Worm (Caenorhabditis elegans) whole organism, young adult: ENCODE measurements around the gene C07D8.5.

Experiments used
- B0336.3 ChIP-seq: fragments of 200-800 bp; sonication (Bioruptor generic); IDR thresholded peaks from 2 replicates; pipeline ENCODE4 v1.3.6; 2022; ENCODE audit warnings: missing genetic modification characterization, missing compliant biosample characterization
- D2030.7 ChIP-seq: fragments of 200-800 bp; sonication (Bioruptor generic); IDR thresholded peaks from 2 replicates; pipeline ENCODE4 v1.3.6; 2022; ENCODE audit warnings: missing genetic modification reagents, missing genetic modification characterization, missing compliant biosample characterization
- F22D6.2 ChIP-seq: sonication (generic microtip); optimal IDR thresholded peaks from 2 replicates; lab custom pipeline; 2016; ENCODE audit warnings: mild to moderate bottlenecking, missing genetic modification characterization, missing compliant biosample characterization
- F52B5.7 ChIP-seq: sonication (generic microtip); optimal IDR thresholded peaks from 2 replicates; lab custom pipeline; 2016; ENCODE audit warnings: mild to moderate bottlenecking, missing genetic modification characterization, missing compliant biosample characterization
- K12H6.12 ChIP-seq: fragments of 200-800 bp; sonication (Bioruptor generic); optimal IDR thresholded peaks from 2 replicates; lab custom pipeline; 2018; ENCODE audit warnings: mild to moderate bottlenecking, missing genetic modification characterization, missing compliant biosample characterization
- Y56A3A.18 ChIP-seq: fragments of 200-800 bp; sonication (Bioruptor generic); IDR thresholded peaks from 2 replicates; pipeline ENCODE4 v1.3.6; 2022; ENCODE audit warnings: missing genetic modification reagents, missing genetic modification characterization, missing compliant biosample characterization
- Y67H2A.10 ChIP-seq: fragments of 200-800 bp; sonication (Bioruptor generic); conservative IDR thresholded peaks from 2 replicates; pipeline ENCODE4 v1.3.6; 2022; ENCODE audit warnings: missing genetic modification reagents, missing genetic modification characterization, missing compliant biosample characterization
- Y95B8A.8 ChIP-seq: fragments of 200-800 bp; sonication (Bioruptor generic); IDR thresholded peaks from 2 replicates; pipeline ENCODE4 v1.3.6; 2022; ENCODE audit warnings: missing genetic modification reagents, missing genetic modification characterization, missing compliant biosample characterization
- ZK185.1 ChIP-seq: sonication (generic microtip); optimal IDR thresholded peaks from 2 replicates; lab custom pipeline; 2016; ENCODE audit warnings: mild to moderate bottlenecking, missing genetic modification characterization, missing compliant biosample characterization; ENCODE audit not compliant: poor library complexity, severe bottlenecking
- akir-1 ChIP-seq: fragments of 200-800 bp; sonication (Bioruptor generic); optimal IDR thresholded peaks from 2 replicates; lab custom pipeline; 2018; ENCODE audit warnings: mild to moderate bottlenecking, missing genetic modification characterization, moderate library complexity, missing compliant biosample characterization
- aptf-2 ChIP-seq: fragments of 200-800 bp; sonication (Bioruptor generic); conservative IDR thresholded peaks from 2 replicates; pipeline ENCODE4 v1.3.6; 2022; ENCODE audit warnings: missing genetic modification reagents, missing genetic modification characterization, missing compliant biosample characterization
- atf-7 ChIP-seq: sonication (generic microtip); optimal IDR thresholded peaks from 2 replicates; lab custom pipeline; 2017; ENCODE audit warnings: mild to moderate bottlenecking, missing genetic modification characterization, missing compliant biosample characterization
- athp-1 ChIP-seq: sonication (generic microtip); optimal IDR thresholded peaks from 2 replicates; lab custom pipeline; 2017; ENCODE audit warnings: mild to moderate bottlenecking, missing genetic modification characterization, missing compliant biosample characterization
- attf-3 ChIP-seq: fragments of 200-800 bp; sonication (Bioruptor generic); conservative IDR thresholded peaks from 2 replicates; pipeline ENCODE4 v1.3.6; 2022; ENCODE audit warnings: missing genetic modification reagents, missing genetic modification characterization, missing compliant biosample characterization
- attf-5 ChIP-seq: fragments of 200-800 bp; sonication (Bioruptor generic); optimal IDR thresholded peaks from 2 replicates; lab custom pipeline; 2018; ENCODE audit warnings: mild to moderate bottlenecking, missing genetic modification characterization, missing compliant biosample characterization
- attf-6 ChIP-seq: fragments of 200-800 bp; sonication (Bioruptor generic); IDR thresholded peaks from 2 replicates; pipeline ENCODE4 v1.3.6; 2022; ENCODE audit warnings: missing genetic modification reagents, missing genetic modification characterization, missing compliant biosample characterization
- ceh-40 ChIP-seq: fragments of 200-800 bp; sonication (Bioruptor generic); IDR thresholded peaks from 2 replicates; pipeline ENCODE4 v1.3.6; 2022; ENCODE audit warnings: missing genetic modification characterization, missing compliant biosample characterization
- ceh-58 ChIP-seq: fragments of 200-800 bp; sonication (Bioruptor generic); IDR thresholded peaks from 2 replicates; pipeline ENCODE4 v1.3.6; 2022; ENCODE audit warnings: missing genetic modification characterization, missing compliant biosample characterization
- ceh-79 ChIP-seq: sonication (generic microtip); optimal IDR thresholded peaks from 2 replicates; lab custom pipeline; 2017; ENCODE audit warnings: mild to moderate bottlenecking, missing genetic modification characterization, missing compliant biosample characterization
- dpff-1 ChIP-seq: sonication (generic microtip); optimal IDR thresholded peaks from 2 replicates; lab custom pipeline; 2017; ENCODE audit warnings: mild to moderate bottlenecking, missing genetic modification characterization, missing compliant biosample characterization
- hmg-1.2 ChIP-seq: fragments of 200-800 bp; sonication (Bioruptor generic); IDR thresholded peaks from 2 replicates; pipeline ENCODE4 v1.3.6; 2022; ENCODE audit warnings: missing genetic modification reagents, missing genetic modification characterization, missing compliant biosample characterization
- hmg-20 ChIP-seq: fragments of 200-800 bp; sonication (Bioruptor generic); IDR thresholded peaks from 2 replicates; pipeline ENCODE4 v1.3.6; 2022; ENCODE audit warnings: missing genetic modification reagents, missing genetic modification characterization, missing compliant biosample characterization
- hrde-1 ChIP-seq: sonication (generic microtip); optimal IDR thresholded peaks from 2 replicates; lab custom pipeline; 2016; ENCODE audit warnings: missing genetic modification characterization, mild to moderate bottlenecking, missing compliant biosample characterization, moderate library complexity, missing genotype, missing genetic modification reagents, borderline replicate concordance
- let-526 ChIP-seq: fragments of 200-800 bp; sonication (Bioruptor generic); IDR thresholded peaks from 2 replicates; pipeline ENCODE4 v1.3.6; 2022; ENCODE audit warnings: missing genetic modification reagents, missing genetic modification characterization, missing compliant biosample characterization
- lin-35 ChIP-seq, 3 experiments: fragments of 150-350 bp in 2 of 3; sonication (generic microtip) in 1 of 3; optimal IDR thresholded peaks; 2 replicates each; lab custom pipeline; 2014 to 2018; ENCODE audit warnings: missing biosample characterization in 3 of 3, missing genetic modification characterization in 3 of 3, missing genetic modification reagents in 3 of 3
- lir-1 ChIP-seq: fragments of 200-800 bp; sonication (Bioruptor generic); conservative IDR thresholded peaks from 2 replicates; pipeline ENCODE4 v1.3.6; 2022; ENCODE audit warnings: missing genetic modification reagents, missing genetic modification characterization, missing compliant biosample characterization
- madf-3 ChIP-seq: fragments of 200-800 bp; sonication (Bioruptor generic); IDR thresholded peaks from 2 replicates; pipeline ENCODE4 v1.3.6; 2022; ENCODE audit warnings: missing genetic modification reagents, missing genetic modification characterization, missing compliant biosample characterization
- madf-8 ChIP-seq: fragments of 200-800 bp; sonication (Bioruptor generic); conservative IDR thresholded peaks from 2 replicates; pipeline ENCODE4 v1.3.6; 2022; ENCODE audit warnings: missing genetic modification reagents, missing genetic modification characterization, missing compliant biosample characterization
- mcd-1 ChIP-seq: fragments of 200-800 bp; sonication (Bioruptor generic); IDR thresholded peaks from 2 replicates; pipeline ENCODE4 v1.3.6; 2022; ENCODE audit warnings: missing genetic modification reagents, missing genetic modification characterization, missing compliant biosample characterization
- nhr-27 ChIP-seq: fragments of 200-800 bp; sonication (Bioruptor generic); optimal IDR thresholded peaks from 2 replicates; lab custom pipeline; 2018; ENCODE audit warnings: mild to moderate bottlenecking, missing genetic modification characterization, moderate library complexity, missing compliant biosample characterization
- rec-8 ChIP-seq, 2 experiments: sonication (generic microtip); optimal IDR thresholded peaks; 2 replicates each; lab custom pipeline; 2016; ENCODE audit warnings: mild to moderate bottlenecking in 2 of 2, missing genetic modification characterization in 2 of 2, missing genetic modification reagents in 2 of 2, missing genotype in 2 of 2, missing biosample characterization in 1 of 2, missing compliant biosample characterization in 1 of 2, moderate library complexity in 1 of 2
- repo-1 ChIP-seq: sonication (generic microtip); optimal IDR thresholded peaks from 2 replicates; lab custom pipeline; 2017; ENCODE audit warnings: mild to moderate bottlenecking, missing genetic modification characterization, missing compliant biosample characterization
- rpc-1 ChIP-seq, 2 experiments: fragments of 150-350 bp in 1 of 2; sonication (generic microtip) in 1 of 2; optimal IDR thresholded peaks; 2 replicates each; lab custom pipeline; 2014 to 2018; ENCODE audit warnings: missing biosample characterization in 1 of 2, missing genetic modification characterization in 1 of 2, missing genetic modification reagents in 1 of 2, missing genotype in 1 of 2
- sea-2 ChIP-seq: fragments of 200-800 bp; sonication (Bioruptor generic); IDR thresholded peaks from 2 replicates; pipeline ENCODE4 v1.3.6; 2022; ENCODE audit warnings: missing genetic modification characterization, missing compliant biosample characterization
- snpc-1.1 ChIP-seq: sonication (generic microtip); optimal IDR thresholded peaks from 2 replicates; lab custom pipeline; 2017; ENCODE audit warnings: missing genetic modification characterization, mild to moderate bottlenecking, missing compliant biosample characterization, antibody characterized with exemption, moderate library complexity, missing genotype, missing genetic modification reagents; ENCODE audit not compliant: insufficient read depth
- snpc-4 ChIP-seq, 5 experiments: fragments of 150-350 bp in 1 of 5; sonication (generic microtip) in 4 of 5; optimal IDR thresholded peaks; 2 replicates each; lab custom pipeline; 2014 to 2018; ENCODE audit warnings: missing genetic modification characterization in 5 of 5, missing biosample characterization in 3 of 5, antibody characterized with exemption in 2 of 5, mild to moderate bottlenecking in 2 of 5, missing compliant biosample characterization in 2 of 5, missing genotype in 2 of 5, moderate library complexity in 2 of 5, missing genetic modification reagents in 1 of 5
- sptf-2 ChIP-seq: fragments of 200-800 bp; sonication (Bioruptor generic); optimal IDR thresholded peaks from 2 replicates; lab custom pipeline; 2018; ENCODE audit warnings: mild to moderate bottlenecking, missing genetic modification characterization, missing compliant biosample characterization
- tbx-9 ChIP-seq: sonication (generic microtip); optimal IDR thresholded peaks from 2 replicates; lab custom pipeline; 2016; ENCODE audit warnings: borderline replicate concordance, missing genetic modification characterization, inconsistent platforms, missing compliant biosample characterization
- tlf-1 ChIP-seq: fragments of 200-800 bp; sonication (Bioruptor generic); optimal IDR thresholded peaks from 2 replicates; lab custom pipeline; 2018; ENCODE audit warnings: mild to moderate bottlenecking, missing genetic modification characterization, missing compliant biosample characterization
- unc-130 ChIP-seq: sonication (generic microtip); optimal IDR thresholded peaks from 2 replicates; lab custom pipeline; 2016; ENCODE audit warnings: missing genetic modification reagents, missing genetic modification characterization, missing compliant biosample characterization
- zfh-2 ChIP-seq: fragments of 200-800 bp; sonication (Bioruptor generic); conservative IDR thresholded peaks from 2 replicates; pipeline ENCODE4 v1.3.6; 2022; ENCODE audit warnings: missing genetic modification reagents, missing genetic modification characterization, missing compliant biosample characterization
- ztf-28 ChIP-seq: fragments of 200-800 bp; sonication (Bioruptor generic); IDR thresholded peaks from 2 replicates; pipeline ENCODE4 v1.3.6; 2022; ENCODE audit warnings: missing genetic modification reagents, missing genetic modification characterization, missing compliant biosample characterization
- ztf-6 ChIP-seq: fragments of 200-800 bp; sonication (Bioruptor generic); IDR thresholded peaks from 2 replicates; pipeline ENCODE4 v1.3.6; 2022; ENCODE audit warnings: missing genetic modification reagents, missing genetic modification characterization, missing compliant biosample characterization

The C07D8.5 gene

DNA sequence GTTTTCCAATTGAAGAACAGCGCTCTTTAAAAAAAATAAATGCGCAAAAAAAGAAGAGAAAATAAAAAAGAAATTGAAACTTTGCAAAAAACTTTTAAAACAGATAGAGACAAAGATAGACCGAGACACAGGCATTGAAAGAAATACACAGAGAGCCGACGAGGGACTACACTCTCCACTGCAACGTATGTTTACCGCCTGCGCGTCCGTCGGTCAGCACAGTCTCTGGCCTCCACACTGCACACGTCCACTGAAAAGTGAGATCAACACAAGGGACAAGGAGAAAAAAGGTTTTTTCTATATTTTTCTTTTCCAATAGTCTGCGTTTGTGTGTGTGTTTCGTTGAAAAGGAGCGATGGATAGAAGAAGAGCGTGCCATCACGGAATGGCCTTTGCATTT lies 37.4 kb upstream of the C07D8.5 start (continued):
- peak; percentile 37 for TF ChIP-seq ZK185.1 (tag; lab: Kevin White, UChicago)
- no peak for TF ChIP-seq atf-7 (tag; lab: Kevin White, UChicago)
- TF ChIP-seq attf-5: no peak
- no peak for TF ChIP-seq ztf-6 (GFP tag; lab: Robert Waterston, UW)
- TF ChIP-seq akir-1 (GFP tag; lab: Kevin White, UChicago): no peak
- TF ChIP-seq ztf-28 (GFP tag; lab: Robert Waterston, UW): no peak
- TF ChIP-seq athp-1 (tag; lab: Kevin White, UChicago): no peak
- TF ChIP-seq zfh-2 (GFP tag; lab: Robert Waterston, UW): peak; percentile 86
- no peak for TF ChIP-seq madf-3
- no peak for TF ChIP-seq unc-130 (GFP tag; lab: Kevin White, UChicago)
- no peak for TF ChIP-seq attf-3 (GFP tag; lab: Robert Waterston, UW)
- TF ChIP-seq lir-1: 0 out of 2 replicates have a peak, but pooled peaks have one; percentile 16
- TF ChIP-seq mcd-1 (GFP tag; lab: Robert Waterston, UW): peak; percentile 33; the same call in 1 of the 2 replicates
- no peak for TF ChIP-seq B0336.3 (GFP tag; lab: Robert Waterston, UW)
- 0 out of 2 replicates have a peak, but pooled peaks have one; percentile 31 for TF ChIP-seq Y67H2A.10 (GFP tag; lab: Robert Waterston, UW)
- TF ChIP-seq F22D6.2: no peak
- TF ChIP-seq F52B5.7 (tag; lab: Kevin White, UChicago): no peak
- TF ChIP-seq Y95B8A.8: no peak
- TF ChIP-seq hmg-20 (GFP tag; lab: Robert Waterston, UW): no peak
- TF ChIP-seq sea-2 (GFP tag; lab: Robert Waterston, UW): no peak
- TF ChIP-seq ceh-79 (tag; lab: Kevin White, UChicago): no peak
- TF ChIP-seq tlf-1 (GFP tag; lab: Kevin White, UChicago): no peak
- TF ChIP-seq D2030.7 (GFP tag; lab: Robert Waterston, UW): no peak
- TF ChIP-seq snpc-1.1 (tag; lab: Kevin White, UChicago): no peak
- no peak for TF ChIP-seq attf-6 (GFP tag; lab: Robert Waterston, UW)

DNA sequence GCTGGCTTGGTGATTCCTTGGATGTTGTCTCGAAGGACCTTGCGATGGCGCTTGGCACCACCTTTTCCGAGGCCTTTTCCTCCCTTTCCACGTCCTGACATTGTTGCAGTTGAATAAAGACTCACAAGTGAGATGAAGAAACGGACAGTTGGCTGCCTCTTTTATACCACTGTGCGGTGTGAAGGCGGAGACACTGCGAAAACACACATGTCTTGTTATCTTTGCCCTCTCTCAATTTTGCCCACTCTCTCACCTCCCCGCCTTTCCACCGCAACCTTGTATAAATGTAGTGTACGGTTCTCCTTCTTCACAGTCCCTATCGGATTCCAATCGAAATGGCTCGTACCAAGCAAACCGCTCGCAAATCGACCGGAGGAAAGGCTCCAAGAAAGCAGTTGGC lies 34.1 kb upstream of the C07D8.5 start, which contains the start of the genes his-38 and his-40:
Gene his-38, minus strand, starts transcription at position 101 of the 400 bp plus-strand sequence.
Gene his-40, plus strand, starts transcription at position 336 of the 400 bp plus-strand sequence.
- TF ChIP-seq hmg-20 (GFP tag; lab: Robert Waterston, UW): no peak
- TF ChIP-seq hmg-1.2 (GFP tag; lab: Robert Waterston, UW): peak; percentile 36; the same call in 1 of the 2 replicates

DNA sequence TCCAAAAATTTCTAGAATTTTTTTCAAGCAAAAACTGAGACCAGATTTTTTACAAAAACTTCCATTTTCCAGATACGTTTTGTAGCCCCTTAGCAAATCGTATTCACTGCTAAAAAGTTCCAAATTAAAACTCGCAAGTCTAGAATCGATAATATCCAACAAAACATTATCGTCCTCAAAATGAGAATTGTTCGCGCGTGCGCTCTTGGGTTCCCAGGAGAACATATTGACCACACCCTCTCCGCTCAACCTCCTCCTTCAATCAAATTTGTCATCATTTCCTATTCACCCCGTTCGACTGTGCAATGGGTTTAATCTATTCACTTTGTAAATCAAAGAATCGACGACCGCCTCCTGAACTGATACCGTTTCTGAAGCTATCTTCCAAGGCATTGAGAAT lies 32.0 kb upstream of the C07D8.5 start:
- TF ChIP-seq snpc-4 (GFP tag; optimal IDR thresholded peaks at IDR 0.05; lab: Kevin White, UChicago) (no peak), snpc-4 (tag; optimal IDR thresholded peaks at IDR 0.05; lab: Kevin White, UChicago) (no peak), aptf-2 (peak; percentile 91), ceh-58 (GFP tag; lab: Robert Waterston, UW) (no peak)

DNA sequence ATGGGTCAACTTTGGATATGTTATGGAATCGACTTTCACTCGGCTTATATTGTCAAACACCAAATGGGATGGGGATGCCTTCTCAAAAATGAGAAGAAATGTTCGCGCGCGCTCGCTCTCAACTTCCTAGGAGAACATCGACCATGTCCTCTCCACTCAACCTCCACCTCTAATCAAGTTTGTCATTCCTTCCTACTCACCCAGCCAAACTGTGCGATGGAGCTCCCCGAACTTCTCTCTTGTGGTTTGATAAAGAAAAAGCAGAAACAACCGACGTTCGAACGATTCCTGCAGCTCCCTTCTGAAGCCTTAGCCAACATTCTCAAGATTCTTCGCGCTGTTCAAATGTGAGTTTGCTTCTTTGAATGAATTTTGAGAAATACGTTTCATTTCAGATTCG lies 30.6 kb upstream of the C07D8.5 start:
- TF ChIP-seq hrde-1 (tag; lab: Kevin White, UChicago): no peak
- TF ChIP-seq rec-8 (tag; optimal IDR thresholded peaks at IDR 0.05; lab: Kevin White, UChicago): no peak
- no peak for TF ChIP-seq lin-35 (GFP tag; optimal IDR thresholded peaks at IDR 0.05; lab: Kevin White, UChicago)
- no peak for TF ChIP-seq tbx-9 (tag; lab: Kevin White, UChicago)
- TF ChIP-seq ceh-40 (GFP tag; lab: Robert Waterston, UW): no peak
- TF ChIP-seq sptf-2 (GFP tag; lab: Kevin White, UChicago): no peak
- TF ChIP-seq lir-1: no peak
- no peak for TF ChIP-seq nhr-27 (tag; lab: Kevin White, UChicago)
- TF ChIP-seq mcd-1 (GFP tag; lab: Robert Waterston, UW): no peak
- no peak for TF ChIP-seq rpc-1 (optimal IDR thresholded peaks at IDR 0.05; lab: Kevin White, UChicago)
- no peak for TF ChIP-seq rpc-1 (tag; optimal IDR thresholded peaks at IDR 0.05; lab: Kevin White, UChicago)
- TF ChIP-seq repo-1 (tag; lab: Kevin White, UChicago): no peak
- TF ChIP-seq dpff-1: no peak
- TF ChIP-seq K12H6.12 (tag; lab: Kevin White, UChicago): no peak
- no peak for TF ChIP-seq let-526 (GFP tag; lab: Robert Waterston, UW)
- TF ChIP-seq madf-8 (GFP tag; lab: Robert Waterston, UW): no peak
- TF ChIP-seq Y56A3A.18 (GFP tag; lab: Robert Waterston, UW): no peak
